Worm (Caenorhabditis elegans) whole organism, mixed stage, embryonic: ENCODE data around the gene T11B7.5.

Experiments used
- ces-1 ChIP-seq: fragments of 150-350 bp; optimal IDR thresholded peaks from 2 replicates; lab custom pipeline; 2014; ENCODE audit warnings: missing biosample characterization, missing genetic modification reagents, missing genetic modification characterization
- elt-1 ChIP-seq: sonication (generic microtip); optimal IDR thresholded peaks from 2 replicates; lab custom pipeline; 2017; ENCODE audit warnings: missing genetic modification characterization, mild to moderate bottlenecking, missing compliant biosample characterization, antibody characterized with exemption, moderate library complexity, borderline replicate concordance; ENCODE audit not compliant: insufficient read depth
- elt-3 ChIP-seq: fragments of 150-350 bp; optimal IDR thresholded peaks from 2 replicates; lab custom pipeline; 2014; ENCODE audit warnings: missing biosample characterization, missing genetic modification characterization
- ham-2 ChIP-seq: fragments of 200-800 bp; sonication (Bioruptor generic); optimal IDR thresholded peaks from 2 replicates; lab custom pipeline; 2018; ENCODE audit warnings: mild to moderate bottlenecking, missing genetic modification characterization, missing compliant biosample characterization
- mep-1 ChIP-seq: fragments of 150-350 bp; optimal IDR thresholded peaks from 2 replicates; lab custom pipeline; 2017; ENCODE audit warnings: missing biosample characterization, missing genetic modification reagents, missing genetic modification characterization, inconsistent platforms
- mls-2 ChIP-seq: sonication (generic microtip); optimal IDR thresholded peaks from 2 replicates; lab custom pipeline; 2016; ENCODE audit warnings: mild to moderate bottlenecking, missing genetic modification characterization, moderate library complexity, missing compliant biosample characterization
- nhr-28 ChIP-seq: fragments of 150-350 bp; optimal IDR thresholded peaks from 2 replicates; lab custom pipeline; 2014; ENCODE audit warnings: missing biosample characterization, missing genetic modification characterization
- nhr-76 ChIP-seq: sonication (generic microtip); optimal IDR thresholded peaks from 2 replicates; lab custom pipeline; 2017; ENCODE audit warnings: missing biosample characterization, missing genetic modification characterization
- pha-4 ChIP-seq: fragments of 150-350 bp; optimal IDR thresholded peaks from 2 replicates; lab custom pipeline; 2018; ENCODE audit warnings: missing biosample characterization, missing genetic modification reagents, missing genetic modification characterization

ce11 chrIV:8813614-8814013, 42.2 kb downstream of the T11B7.5 start, which contains the start of gene exc-5:
- TF ChIP-seq nhr-76 (tag; lab: Kevin White, UChicago) (no peak), pha-4 (no peak), mls-2 (no peak), ces-1 (GFP tag; lab: Kevin White, UChicago) (no peak), elt-1 (tag; lab: Kevin White, UChicago) (no peak), elt-3 (tag; lab: Kevin White, UChicago) (no peak), nhr-28 (no peak), ham-2 (GFP tag; lab: Kevin White, UChicago) (no peak), mep-1 (tag; lab: Kevin White, UChicago) (no peak)
